6 worm cellular contexts compared by ENCODE assay signal in genomic region chrII:1865683-1866431, ce11.
A peak's percentile ranks its signal among the peaks of the same experiment; 100 is the strongest.
TF ChIP-seq lines count a peak whose summit lies in the region.

Gene math-15 (plus strand): TSS chrII:1866381.

TF ChIP-seq in whole organism, L1 larva, 84 proteins besides CTCF, POLR2A, EP300 and RAD21:
- no peak for TF ChIP-seq aly-2 (tag; optimal IDR thresholded peaks at IDR 0.05; lab: Kevin White, UChicago)
- TF ChIP-seq efl-1 (optimal IDR thresholded peaks at IDR 0.05; lab: Kevin White, UChicago) = no peak
- peak in 1 of 2 experiments; percentile 79 for TF ChIP-seq efl-1 (GFP tag; optimal IDR thresholded peaks at IDR 0.05 in 1 of 2; lab: Kevin White, UChicago)
- no peak for TF ChIP-seq mef-2 (tag; optimal IDR thresholded peaks at IDR 0.05; lab: Kevin White, UChicago)
- no peak for TF ChIP-seq efl-3 (GFP tag; optimal IDR thresholded peaks at IDR 0.05; lab: Kevin White, UChicago)
- no peak for TF ChIP-seq nhr-28 (tag; optimal IDR thresholded peaks at IDR 0.05; lab: Kevin White, UChicago)
- no peak for TF ChIP-seq elt-3 (tag; optimal IDR thresholded peaks at IDR 0.05; lab: Kevin White, UChicago)
- TF ChIP-seq elt-2 (tag; optimal IDR thresholded peaks at IDR 0.05; lab: Kevin White, UChicago) = peak; percentile 59

TF ChIP-seq in whole organism, L2 larva, 48 proteins besides CTCF, POLR2A, EP300 and RAD21:
- TF ChIP-seq fos-1 (tag; optimal IDR thresholded peaks at IDR 0.05; lab: Kevin White, UChicago) (peak; percentile 50), unc-62 (GFP tag; optimal IDR thresholded peaks at IDR 0.05; lab: Kevin White, UChicago) (no peak)

TF ChIP-seq in whole organism, L3 larva, 47 proteins besides CTCF, POLR2A, EP300 and RAD21:
- TF ChIP-seq hmg-11 (tag; optimal IDR thresholded peaks at IDR 0.05; lab: Kevin White, UChicago) = no peak
- no peak for TF ChIP-seq tbx-2 (tag; optimal IDR thresholded peaks at IDR 0.05; lab: Kevin White, UChicago)
- peak; percentile 67 for TF ChIP-seq elt-2 (tag; optimal IDR thresholded peaks at IDR 0.05; lab: Kevin White, UChicago)
- TF ChIP-seq pqm-1 (tag; optimal IDR thresholded peaks at IDR 0.05; lab: Kevin White, UChicago) = peak; percentile 11

TF ChIP-seq in whole organism, L4 larva, 104 proteins besides CTCF, POLR2A, EP300 and RAD21:
- TF ChIP-seq nhr-42 (GFP tag; IDR thresholded peaks at IDR 0.05; lab: Robert Waterston, UW) (no peak), nhr-28 (tag; optimal IDR thresholded peaks at IDR 0.05; lab: Kevin White, UChicago) (peak; percentile 53), pqm-1 (tag; optimal IDR thresholded peaks at IDR 0.05; lab: Kevin White, UChicago) (peak; percentile 72)

TF ChIP-seq in whole organism, late embryonic, 69 proteins besides CTCF, POLR2A, EP300 and RAD21:
- TF ChIP-seq elt-2 (tag; optimal IDR thresholded peaks at IDR 0.05; lab: Kevin White, UChicago) = peak; percentile 27
- TF ChIP-seq zip-5 (tag; optimal IDR thresholded peaks at IDR 0.05; lab: Kevin White, UChicago) = no peak
- TF ChIP-seq ceh-45 (GFP tag; IDR thresholded peaks at IDR 0.05; lab: Robert Waterston, UW) = no peak
TF ChIP-seq in whole organism, late embryonic: peak in this region for 1.

TF ChIP-seq in whole organism, young adult, 124 proteins besides CTCF, POLR2A, EP300 and RAD21:
- TF ChIP-seq B0336.3 (GFP tag; IDR thresholded peaks at IDR 0.05; lab: Robert Waterston, UW) (no peak), let-526 (GFP tag; IDR thresholded peaks at IDR 0.05; lab: Robert Waterston, UW) (no peak), nfya-1 (tag; optimal IDR thresholded peaks at IDR 0.05; lab: Kevin White, UChicago; ENCODE audit: borderline replicate concordance, insufficient read depth) (no peak), ZK185.1 (tag; optimal IDR thresholded peaks at IDR 0.05; lab: Kevin White, UChicago; ENCODE audit: poor library complexity, severe bottlenecking) (no peak), chd-7 (tag; optimal IDR thresholded peaks at IDR 0.05; lab: Kevin White, UChicago) (no peak), nhr-80 (tag; optimal IDR thresholded peaks at IDR 0.05; lab: Kevin White, UChicago) (peak; percentile 26)
